Worm (Caenorhabditis elegans) whole organism, mixed stage, embryonic: Measurements from ENCODE around the gene asna-1.

Source experiments
- ces-1 ChIP-seq: fragments of 150-350 bp; optimal IDR thresholded peaks from 2 replicates; lab custom pipeline; 2014; ENCODE audit warnings: missing biosample characterization, missing genetic modification reagents, missing genetic modification characterization
- nhr-28 ChIP-seq: fragments of 150-350 bp; optimal IDR thresholded peaks from 2 replicates; lab custom pipeline; 2014; ENCODE audit warnings: missing biosample characterization, missing genetic modification characterization
- unc-39 ChIP-seq: fragments of 150-350 bp; optimal IDR thresholded peaks from 2 replicates; lab custom pipeline; 2014; ENCODE audit warnings: missing biosample characterization, missing genetic modification characterization

- TF ChIP-seq nhr-28 (tag; lab: Kevin White, UChicago) (no peak), ces-1 (GFP tag; lab: Kevin White, UChicago) (peak; percentile 76), unc-39 (tag; lab: Kevin White, UChicago) (no peak)
Observed at ce11 chrIII:8888956-8889355, 5.9 kb upstream of the asna-1 start, which contains the start of gene ZK637.14.
